Fruit fly (Drosophila melanogaster): ENCODE measurements around the gene CG17154.

CG17154 gene

dm6 chr3L:12078551-12079318 lies 9.7 kb upstream of the CG17154 start:
- no peak for TF ChIP-seq ovo (GFP tag; optimal IDR thresholded peaks at IDR 0.05)
- TF ChIP-seq CG7101 (tag; optimal IDR thresholded peaks at IDR 0.05), result peak; percentile 4
- TF ChIP-seq CG14711 (tag; optimal IDR thresholded peaks at IDR 0.05), result no peak
- TF ChIP-seq Mnt (GFP tag; optimal IDR thresholded peaks at IDR 0.05), result peak; percentile 14
- no peak for TF ChIP-seq CG1620 (GFP tag; optimal IDR thresholded peaks at IDR 0.05)
- TF ChIP-seq Crg-1 (GFP tag; optimal IDR thresholded peaks at IDR 0.05), result no peak
- peak; percentile 11 for TF ChIP-seq cic (GFP tag; optimal IDR thresholded peaks at IDR 0.05)
- peak; percentile 63 for TF ChIP-seq CG33017 (tag; optimal IDR thresholded peaks at IDR 0.05)
- peak; percentile 6 for TF ChIP-seq toe (GFP tag; optimal IDR thresholded peaks at IDR 0.05)
- no peak for TF ChIP-seq bab1 (GFP tag; optimal IDR thresholded peaks at IDR 0.05)
- peak; percentile 37 for TF ChIP-seq CG5204 (GFP tag; optimal IDR thresholded peaks at IDR 0.05)
- TF ChIP-seq pad (GFP tag; optimal IDR thresholded peaks at IDR 0.05), result no peak
- TF ChIP-seq Clk (GFP tag; optimal IDR thresholded peaks at IDR 0.05), result no peak
- peak; percentile 29 for TF ChIP-seq CG7045 (GFP tag; optimal IDR thresholded peaks at IDR 0.05)
- no peak for TF ChIP-seq kay (GFP tag; ENCODE audit: borderline replicate concordance)

DNA sequence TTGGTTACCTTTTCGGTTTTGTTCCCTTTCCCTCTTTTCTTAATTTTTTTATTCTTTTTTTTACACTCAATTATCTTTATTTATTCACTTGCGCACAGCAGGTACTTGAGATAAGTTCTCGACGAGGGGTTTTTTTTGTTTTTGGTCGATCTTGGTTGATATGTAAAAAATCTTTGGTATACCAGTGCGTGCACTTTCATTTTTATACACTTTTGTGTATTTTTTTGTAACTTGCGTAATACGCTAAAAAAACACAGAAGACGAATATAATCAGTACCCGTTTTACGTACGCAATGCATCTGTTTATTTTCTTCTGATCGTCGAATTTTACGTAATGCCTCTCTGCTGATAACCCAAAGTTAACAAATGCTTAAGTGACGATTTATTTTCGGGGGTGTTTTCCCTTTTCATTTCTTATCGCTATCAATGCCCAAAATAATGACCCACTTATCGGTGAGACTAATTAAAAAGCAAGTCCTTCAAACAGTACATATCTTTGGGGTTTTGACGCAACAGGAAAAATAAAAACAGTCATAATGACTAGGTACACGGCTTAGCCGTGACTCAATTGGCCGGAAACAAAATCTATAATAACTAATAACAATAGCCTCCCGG lies 9.0 kb upstream of the CG17154 start:
- TF ChIP-seq Clk (GFP tag; optimal IDR thresholded peaks at IDR 0.05) (no peak), CG7045 (GFP tag; optimal IDR thresholded peaks at IDR 0.05) (no peak), CG1620 (GFP tag; optimal IDR thresholded peaks at IDR 0.05) (no peak), CG5204 (GFP tag; optimal IDR thresholded peaks at IDR 0.05) (no peak), cic (GFP tag; optimal IDR thresholded peaks at IDR 0.05) (no peak), kay (GFP tag; ENCODE audit: borderline replicate concordance) (no peak), CG7101 (tag; optimal IDR thresholded peaks at IDR 0.05) (no peak), CG11617 (GFP tag; optimal IDR thresholded peaks at IDR 0.05) (no peak), toe (GFP tag; optimal IDR thresholded peaks at IDR 0.05) (no peak), ovo (GFP tag; optimal IDR thresholded peaks at IDR 0.05) (no peak), bab1 (GFP tag; optimal IDR thresholded peaks at IDR 0.05) (no peak), tj (GFP tag; optimal IDR thresholded peaks at IDR 0.05) (no peak), Hr96 (GFP tag; optimal IDR thresholded peaks at IDR 0.05) (no peak), pad (GFP tag; optimal IDR thresholded peaks at IDR 0.05) (no peak)

- TF ChIP-seq cnc (optimal IDR thresholded peaks at IDR 0.05), result no peak
- TF ChIP-seq CG12768 (GFP tag; optimal IDR thresholded peaks at IDR 0.05), result no peak
- no peak for TF ChIP-seq CG5204 (GFP tag; optimal IDR thresholded peaks at IDR 0.05)
- no peak for TF ChIP-seq ovo (GFP tag; optimal IDR thresholded peaks at IDR 0.05)
- TF ChIP-seq CG7101 (tag; optimal IDR thresholded peaks at IDR 0.05), result no peak
- TF ChIP-seq kay (GFP tag; ENCODE audit: borderline replicate concordance), result no peak
- no peak for TF ChIP-seq toe (GFP tag; optimal IDR thresholded peaks at IDR 0.05)
- no peak for TF ChIP-seq Clk (GFP tag; optimal IDR thresholded peaks at IDR 0.05)
- TF ChIP-seq CG7045 (GFP tag; optimal IDR thresholded peaks at IDR 0.05), result no peak
- TF ChIP-seq bab1 (GFP tag; optimal IDR thresholded peaks at IDR 0.05), result no peak
- TF ChIP-seq CG14711 (tag; optimal IDR thresholded peaks at IDR 0.05), result no peak
- TF ChIP-seq cic (GFP tag; optimal IDR thresholded peaks at IDR 0.05), result no peak
- no peak for TF ChIP-seq CG33017 (tag; optimal IDR thresholded peaks at IDR 0.05)
- no peak for TF ChIP-seq Hr96 (GFP tag; optimal IDR thresholded peaks at IDR 0.05)
- TF ChIP-seq tj (GFP tag; optimal IDR thresholded peaks at IDR 0.05), result no peak
- no peak for TF ChIP-seq CG11617 (GFP tag; optimal IDR thresholded peaks at IDR 0.05)
- TF ChIP-seq pad (GFP tag; optimal IDR thresholded peaks at IDR 0.05), result no peak
Observed at dm6 chr3L:12080423-12080822, 8.0 kb upstream of the CG17154 start.

dm6 chr3L:12081679-12082520 lies 6.5 kb upstream of the CG17154 start, which contains the start of gene Sema5c:
TSS of gene Sema5c (minus strand) at chr3L:12081830.
- peak; percentile 77 for TF ChIP-seq tj (GFP tag; optimal IDR thresholded peaks at IDR 0.05)
- TF ChIP-seq CG14711 (tag; optimal IDR thresholded peaks at IDR 0.05), result peak; percentile 3
- TF ChIP-seq CG1620 (GFP tag; optimal IDR thresholded peaks at IDR 0.05), result no peak
- TF ChIP-seq CG11617 (GFP tag; optimal IDR thresholded peaks at IDR 0.05), result peak; percentile 59
- no peak for TF ChIP-seq ovo (GFP tag; optimal IDR thresholded peaks at IDR 0.05)
- no peak for TF ChIP-seq kay (GFP tag; ENCODE audit: borderline replicate concordance)
- TF ChIP-seq toe (GFP tag; optimal IDR thresholded peaks at IDR 0.05), result peak; percentile 2
- TF ChIP-seq Clk (GFP tag; optimal IDR thresholded peaks at IDR 0.05), result no peak
- peak; percentile 20 for TF ChIP-seq bab1 (GFP tag; optimal IDR thresholded peaks at IDR 0.05)
- TF ChIP-seq cic (GFP tag; optimal IDR thresholded peaks at IDR 0.05), result peak; percentile 77
- no peak for TF ChIP-seq pad (GFP tag; optimal IDR thresholded peaks at IDR 0.05)
- TF ChIP-seq CG7101 (tag; optimal IDR thresholded peaks at IDR 0.05), result no peak
- peak; percentile 20 for TF ChIP-seq CG5204 (GFP tag; optimal IDR thresholded peaks at IDR 0.05)
- peak; percentile 28 for TF ChIP-seq Mnt (GFP tag; optimal IDR thresholded peaks at IDR 0.05)
- TF ChIP-seq CG7045 (GFP tag; optimal IDR thresholded peaks at IDR 0.05), result peak; percentile 1
- TF ChIP-seq Crg-1 (GFP tag; optimal IDR thresholded peaks at IDR 0.05), result no peak
- TF ChIP-seq CG33017 (tag; optimal IDR thresholded peaks at IDR 0.05), result no peak
- no peak for TF ChIP-seq cnc (optimal IDR thresholded peaks at IDR 0.05)
- peak; percentile 29 for TF ChIP-seq CG12768 (GFP tag; optimal IDR thresholded peaks at IDR 0.05)
- peak; percentile 38 for TF ChIP-seq Hr96 (GFP tag; optimal IDR thresholded peaks at IDR 0.05)

DNA sequence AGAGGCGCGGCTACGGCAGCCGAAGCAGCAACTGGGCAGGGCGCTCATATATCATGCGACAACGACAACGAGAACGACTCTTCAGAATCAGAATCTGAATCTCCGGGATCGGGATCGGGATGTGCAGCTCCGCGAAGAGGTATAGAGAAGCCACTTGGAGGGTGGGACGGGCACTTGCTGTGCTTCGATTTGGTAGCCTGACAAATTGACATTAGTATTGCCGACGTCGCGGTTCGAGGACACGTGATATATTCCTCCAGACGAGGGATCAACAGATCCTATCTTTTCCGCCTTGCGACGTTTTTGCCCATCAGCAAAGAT lies 5.9 kb upstream of the CG17154 start:
- TF ChIP-seq ovo (GFP tag; optimal IDR thresholded peaks at IDR 0.05) (no peak), CG7101 (tag; optimal IDR thresholded peaks at IDR 0.05) (no peak), kay (GFP tag; ENCODE audit: borderline replicate concordance) (no peak), tj (GFP tag; optimal IDR thresholded peaks at IDR 0.05) (no peak), CG11617 (GFP tag; optimal IDR thresholded peaks at IDR 0.05) (no peak), Crg-1 (GFP tag; optimal IDR thresholded peaks at IDR 0.05) (no peak), Mnt (GFP tag; optimal IDR thresholded peaks at IDR 0.05) (no peak)
